Fruit fly (Drosophila melanogaster) S2 (cell line): ENCODE data around the gene VhaM9.7-d.

ENCODE experiments used
- CG8478 ChIP-seq: fragments of >200 bp; optimal IDR thresholded peaks from 2 replicates; lab custom pipeline; 2018
- CTCF ChIP-seq, 2 experiments: fragments of >200 bp; optimal IDR thresholded peaks; 2 replicates each; lab custom pipeline; 2018

- no peak for TF ChIP-seq CG8478 (lab: Kevin White, UChicago)
- TF ChIP-seq CTCF (optimal IDR thresholded peaks at IDR 0.05; lab: Kevin White, UChicago): no peak
Observed at dm6 chr3R:16933350-16933749, 41.7 kb upstream of the VhaM9.7-d start.
